Worm (Caenorhabditis elegans): ENCODE results near the gene C07G3.10.

DNA sequence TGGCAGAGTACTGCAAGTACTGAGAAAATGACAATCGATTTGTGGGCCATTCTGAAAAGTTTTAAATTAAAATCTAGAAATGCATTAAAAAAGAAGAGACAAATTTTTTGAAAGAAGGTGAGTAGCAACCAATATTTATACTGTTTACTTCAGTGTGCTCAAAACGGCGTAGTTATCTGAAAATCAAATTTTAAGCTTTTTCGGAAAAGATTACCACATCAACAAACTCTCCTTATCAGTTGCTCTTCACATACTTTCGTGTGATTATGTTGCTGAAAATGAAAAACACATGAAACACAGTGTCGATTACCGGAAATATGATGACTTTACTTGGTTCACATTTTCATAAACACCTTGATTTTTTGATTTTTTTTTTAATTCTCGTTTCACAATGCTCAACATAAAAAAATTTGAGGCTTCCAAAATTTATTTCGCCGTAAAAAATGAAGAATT is 19.5 kb upstream of the C07G3.10 start, which contains the start of gene lys-7:
- TF ChIP-seq dpl-1 (GFP tag; optimal IDR thresholded peaks at IDR 0.05) = no peak
- no peak for TF ChIP-seq attf-6 (GFP tag; IDR thresholded peaks at IDR 0.05)

Data from whole organism, young adult.